Worm (Caenorhabditis elegans): ENCODE data around the gene T09F5.10.

DNA sequence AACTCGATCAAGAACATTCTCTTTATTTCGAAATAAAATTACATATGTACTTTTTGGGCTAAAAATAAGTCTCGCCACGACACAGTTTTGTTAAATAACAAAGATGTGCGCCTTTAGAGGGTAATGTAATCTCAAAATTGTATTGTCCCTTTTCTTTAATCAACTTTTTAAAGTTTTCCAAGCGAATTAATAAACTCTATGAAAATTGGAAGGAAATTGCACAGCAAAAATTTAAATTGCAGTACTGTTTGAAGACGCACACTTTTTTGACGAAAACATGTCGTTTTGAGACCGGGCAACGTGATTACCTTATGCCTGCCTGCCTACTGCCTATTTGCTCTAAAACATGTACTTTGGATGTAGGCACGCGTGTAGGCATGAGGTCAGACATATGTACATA is 12.1 kb downstream of the T09F5.10 start:
- TF ChIP-seq him-1 (tag; optimal IDR thresholded peaks at IDR 0.05) (no peak), dao-5 (tag; optimal IDR thresholded peaks at IDR 0.05) (no peak)

Data from whole organism, L4/young adult.